Worm (Caenorhabditis elegans): ENCODE data around the gene grl-27.

DNA sequence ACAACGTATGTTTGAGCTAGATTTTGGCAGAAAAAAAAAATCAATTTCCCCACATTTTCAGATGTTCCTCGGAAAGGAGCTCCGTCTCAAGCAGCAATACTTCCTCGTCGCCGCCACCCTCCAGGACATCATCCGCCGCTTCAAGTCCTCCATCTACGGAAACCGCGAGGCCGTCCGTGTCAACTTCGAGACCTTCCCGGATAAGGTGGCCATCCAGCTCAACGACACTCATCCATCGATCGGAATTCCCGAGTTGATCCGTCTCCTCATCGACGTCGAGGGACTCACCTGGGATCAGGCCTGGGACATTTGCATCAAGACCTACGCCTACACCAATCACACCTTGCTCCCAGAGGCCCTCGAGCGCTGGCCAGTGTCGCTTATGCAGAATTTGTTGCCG lies 7.0 kb upstream of the grl-27 start:
- no peak for TF ChIP-seq sptf-1 (tag; optimal IDR thresholded peaks at IDR 0.05)
- TF ChIP-seq unc-62 (GFP tag; optimal IDR thresholded peaks at IDR 0.05): no peak
- TF ChIP-seq pqm-1 (tag; optimal IDR thresholded peaks at IDR 0.05): no peak
- no peak for TF ChIP-seq lin-13 (GFP tag; optimal IDR thresholded peaks at IDR 0.05)
- TF ChIP-seq elt-3 (tag; optimal IDR thresholded peaks at IDR 0.05): no peak
- TF ChIP-seq isw-1 (GFP tag; IDR thresholded peaks at IDR 0.05): no peak
- TF ChIP-seq rnt-1 (tag; optimal IDR thresholded peaks at IDR 0.05): no peak
